Fruit fly (Drosophila melanogaster) whole organism, embryonic: Measurements from ENCODE around the gene sNPF-R.

ENCODE experiments used
- B-H2 ChIP-seq: fragments of 200-800 bp; sonication (Bioruptor generic); optimal IDR thresholded peaks from 2 replicates; lab custom pipeline; 2018; ENCODE audit warnings: missing biosample characterization, mild to moderate bottlenecking, missing genetic modification characterization
- Bgb ChIP-seq: fragments of 200-800 bp; sonication (Bioruptor generic); IDR thresholded peaks from 2 replicates; pipeline ENCODE4 v1.3.6; 2022; ENCODE audit warnings: missing biosample characterization, missing genetic modification characterization; ENCODE audit not compliant: partially characterized antibody
- CG10979 ChIP-seq: fragments of 200-800 bp; sonication (Bioruptor generic); optimal IDR thresholded peaks from 2 replicates; lab custom pipeline; 2018; ENCODE audit warnings: missing biosample characterization, mild to moderate bottlenecking, missing genetic modification characterization, moderate library complexity
- CG11085 ChIP-seq: fragments of 200-800 bp; sonication (Bioruptor generic); IDR thresholded peaks from 2 replicates; pipeline ENCODE4 v1.3.6; 2022; ENCODE audit warnings: missing biosample characterization, missing genetic modification characterization
- CG11560 ChIP-seq: fragments of 200-800 bp; sonication (Bioruptor generic); IDR thresholded peaks from 3 replicates; pipeline ENCODE4 v1.3.6; 2022; ENCODE audit warnings: missing biosample characterization, missing genetic modification characterization
- CG12659 ChIP-seq: fragments of 200-800 bp; sonication (Bioruptor generic); optimal IDR thresholded peaks from 3 replicates; lab custom pipeline; 2017; ENCODE audit warnings: mild to moderate bottlenecking, missing biosample characterization, missing genetic modification reagents, missing genetic modification characterization
- CG13775 ChIP-seq: fragments of 200-800 bp; sonication (Bioruptor generic); optimal IDR thresholded peaks from 3 replicates; lab custom pipeline; 2017; ENCODE audit warnings: missing biosample characterization, mild to moderate bottlenecking, missing genetic modification characterization
- CG1529 ChIP-seq: fragments of 200-800 bp; sonication (Bioruptor generic); optimal IDR thresholded peaks from 3 replicates; lab custom pipeline; 2018; ENCODE audit warnings: missing biosample characterization, missing genetic modification characterization
- CG1647 ChIP-seq: fragments of 200-800 bp; sonication (Bioruptor generic); optimal IDR thresholded peaks from 3 replicates; lab custom pipeline; 2016; ENCODE audit warnings: missing biosample characterization, missing genetic modification characterization
- CG16813 ChIP-seq: fragments of 200-800 bp; sonication (Bioruptor generic); IDR thresholded peaks from 3 replicates; pipeline ENCODE4 v1.3.6; 2022; ENCODE audit warnings: missing biosample characterization, missing genetic modification characterization; ENCODE audit not compliant: partially characterized antibody
- CG18599 ChIP-seq: fragments of 200-800 bp; sonication (Bioruptor generic); optimal IDR thresholded peaks from 3 replicates; lab custom pipeline; 2017; ENCODE audit warnings: missing biosample characterization, missing genetic modification characterization, mild to moderate bottlenecking, moderate library complexity, missing genetic modification reagents
- CG2116 ChIP-seq: fragments of 200-800 bp; sonication (Bioruptor generic); optimal IDR thresholded peaks from 3 replicates; lab custom pipeline; 2018; ENCODE audit warnings: missing biosample characterization, mild to moderate bottlenecking, missing genetic modification characterization
- CG2129 ChIP-seq: fragments of 200-800 bp; sonication (Bioruptor generic); IDR thresholded peaks from 2 replicates; pipeline ENCODE4 v1.3.6; 2022; ENCODE audit warnings: missing biosample characterization, missing genetic modification characterization; ENCODE audit not compliant: partially characterized antibody
- CG32767 ChIP-seq: fragments of 200-800 bp; sonication (Bioruptor generic); IDR thresholded peaks from 2 replicates; pipeline ENCODE4 v1.3.6; 2022; ENCODE audit warnings: missing biosample characterization, missing genetic modification characterization
- CG3281 ChIP-seq: fragments of 200-800 bp; sonication (Bioruptor generic); optimal IDR thresholded peaks from 3 replicates; lab custom pipeline; 2017; ENCODE audit warnings: missing biosample characterization, mild to moderate bottlenecking, missing genetic modification characterization
- CG3995 ChIP-seq: fragments of 200-800 bp; sonication (Bioruptor generic); optimal IDR thresholded peaks from 3 replicates; lab custom pipeline; 2016; ENCODE audit warnings: missing biosample characterization, missing genetic modification characterization
- CG4617 ChIP-seq: fragments of 200-800 bp; sonication (Bioruptor generic); optimal IDR thresholded peaks from 3 replicates; lab custom pipeline; 2016; ENCODE audit warnings: missing biosample characterization, missing genetic modification characterization, borderline replicate concordance
- CG4854 ChIP-seq: fragments of 200-800 bp; sonication (Bioruptor generic); optimal IDR thresholded peaks from 2 replicates; lab custom pipeline; 2016; ENCODE audit warnings: missing biosample characterization, missing genetic modification characterization, inconsistent platforms
- CG6791 ChIP-seq: fragments of 200-800 bp; sonication (Bioruptor generic); IDR thresholded peaks from 3 replicates; pipeline ENCODE4 v1.3.6; 2022; ENCODE audit warnings: missing biosample characterization, missing genetic modification characterization; ENCODE audit not compliant: partially characterized antibody
- Dek ChIP-seq: fragments of 200-800 bp; sonication (Bioruptor generic); optimal IDR thresholded peaks from 3 replicates; lab custom pipeline; 2019; ENCODE audit warnings: missing biosample characterization, mild to moderate bottlenecking, missing genetic modification characterization, moderate library complexity
- Dfd ChIP-seq, 2 experiments: fragments of >200 bp; optimal IDR thresholded peaks; 2 replicates each; lab custom pipeline; 2017; ENCODE audit warnings: missing biosample characterization in 2 of 2, missing genetic modification characterization in 2 of 2
- Doc3 ChIP-seq: fragments of 200-800 bp; sonication (Bioruptor generic); IDR thresholded peaks from 3 replicates; pipeline ENCODE4 v1.3.6; 2022; ENCODE audit warnings: missing biosample characterization, missing genetic modification characterization; ENCODE audit not compliant: partially characterized antibody
- Dp ChIP-seq: fragments of 200-800 bp; sonication (Bioruptor generic); optimal IDR thresholded peaks from 2 replicates; lab custom pipeline; 2018; ENCODE audit warnings: missing biosample characterization, mild to moderate bottlenecking, missing genetic modification characterization, moderate library complexity
- Dref ChIP-seq: fragments of 200-800 bp; sonication (Bioruptor generic); IDR thresholded peaks from 2 replicates; pipeline ENCODE4 v1.3.6; 2022; ENCODE audit warnings: missing biosample characterization, missing genetic modification characterization
- Ets97D ChIP-seq: fragments of 200-800 bp; sonication (Bioruptor generic); optimal IDR thresholded peaks from 3 replicates; lab custom pipeline; 2016; ENCODE audit warnings: missing biosample characterization, missing genetic modification characterization
- HLH4C ChIP-seq: fragments of 200-800 bp; sonication (Bioruptor generic); IDR thresholded peaks from 3 replicates; pipeline ENCODE4 v1.3.6; 2022; ENCODE audit warnings: missing biosample characterization, missing genetic modification characterization; ENCODE audit not compliant: partially characterized antibody
- Hr3 ChIP-seq: fragments of 200-800 bp; sonication (Bioruptor generic); optimal IDR thresholded peaks from 3 replicates; lab custom pipeline; 2016; ENCODE audit warnings: missing biosample characterization, missing genetic modification characterization
- Lhr ChIP-seq: fragments of 200-800 bp; sonication (Bioruptor generic); optimal IDR thresholded peaks from 3 replicates; lab custom pipeline; 2017; ENCODE audit warnings: mild to moderate bottlenecking, missing biosample characterization, missing genetic modification reagents, missing genetic modification characterization
- MBD-R2 ChIP-seq: fragments of 200-800 bp; sonication (Bioruptor generic); IDR thresholded peaks from 2 replicates; pipeline ENCODE4 v1.3.6; 2022; ENCODE audit warnings: missing biosample characterization, missing genetic modification characterization
- PHDP ChIP-seq: fragments of 200-800 bp; sonication (Bioruptor generic); optimal IDR thresholded peaks from 3 replicates; lab custom pipeline; 2018; ENCODE audit warnings: missing biosample characterization, mild to moderate bottlenecking, missing genetic modification characterization, moderate library complexity
- Spps ChIP-seq: fragments of 200-800 bp; sonication (Bioruptor generic); optimal IDR thresholded peaks from 2 replicates; lab custom pipeline; 2018; ENCODE audit warnings: missing biosample characterization, mild to moderate bottlenecking, missing genetic modification characterization
- Sry-δ ChIP-seq: fragments of 200-800 bp; sonication (Bioruptor generic); optimal IDR thresholded peaks from 2 replicates; lab custom pipeline; 2016; ENCODE audit warnings: missing biosample characterization, missing genetic modification characterization
- YL-1 ChIP-seq: fragments of 200-800 bp; sonication (Bioruptor generic); optimal IDR thresholded peaks from 3 replicates; lab custom pipeline; 2017; ENCODE audit warnings: missing biosample characterization, mild to moderate bottlenecking, missing genetic modification characterization
- chinmo ChIP-seq: fragments of 200-800 bp; sonication (Bioruptor generic); IDR thresholded peaks from 4 replicates; pipeline ENCODE4 v1.3.6; 2022; ENCODE audit warnings: missing biosample characterization, missing genetic modification characterization; ENCODE audit not compliant: partially characterized antibody
- crp ChIP-seq, 2 experiments: fragments of 200-800 bp; sonication (Bioruptor generic); optimal IDR thresholded peaks; 2 replicates in 1 of 2; 3 replicates in 1 of 2; lab custom pipeline; 2017; ENCODE audit warnings: missing biosample characterization in 2 of 2, missing genetic modification characterization in 2 of 2, mild to moderate bottlenecking in 1 of 2, moderate library complexity in 1 of 2
- dimm ChIP-seq: fragments of 200-800 bp; sonication (Bioruptor generic); IDR thresholded peaks from 2 replicates; pipeline ENCODE4 v1.3.6; 2022; ENCODE audit warnings: missing biosample characterization, missing genetic modification characterization
- esg ChIP-seq: fragments of 200-800 bp; sonication (Bioruptor generic); conservative IDR thresholded peaks from 2 replicates; pipeline ENCODE4 v1.3.6; 2022; ENCODE audit warnings: missing biosample characterization, missing genetic modification characterization
- hbn ChIP-seq: fragments of 200-800 bp; sonication (Bioruptor generic); IDR thresholded peaks from 2 replicates; pipeline ENCODE4 v1.3.6; 2022; ENCODE audit warnings: missing biosample characterization, missing genetic modification characterization; ENCODE audit not compliant: partially characterized antibody
- lmd ChIP-seq: fragments of 200-800 bp; sonication (Bioruptor generic); IDR thresholded peaks from 2 replicates; pipeline ENCODE4 v1.3.6; 2022; ENCODE audit warnings: missing biosample characterization, missing genetic modification characterization
- maf-S ChIP-seq: fragments of 200-800 bp; sonication (Bioruptor generic); optimal IDR thresholded peaks from 2 replicates; lab custom pipeline; 2016; ENCODE audit warnings: missing biosample characterization, missing genetic modification characterization
- mirr ChIP-seq: fragments of 200-800 bp; sonication (Bioruptor generic); optimal IDR thresholded peaks from 3 replicates; lab custom pipeline; 2018; ENCODE audit warnings: missing biosample characterization, mild to moderate bottlenecking, missing genetic modification characterization
- nerfin-2 ChIP-seq: fragments of 200-800 bp; sonication (Bioruptor generic); IDR thresholded peaks from 2 replicates; pipeline ENCODE4 v1.3.6; 2022; ENCODE audit warnings: missing biosample characterization, missing genetic modification characterization; ENCODE audit not compliant: partially characterized antibody
- p53 ChIP-seq: fragments of 200-800 bp; sonication (Bioruptor generic); optimal IDR thresholded peaks from 2 replicates; lab custom pipeline; 2016; ENCODE audit warnings: missing biosample characterization, missing genetic modification characterization
- run ChIP-seq: fragments of 200-800 bp; sonication (Bioruptor generic); optimal IDR thresholded peaks from 3 replicates; lab custom pipeline; 2018; ENCODE audit warnings: missing biosample characterization, mild to moderate bottlenecking, missing genetic modification characterization
- sna ChIP-seq: fragments of 200-800 bp; sonication (Bioruptor generic); IDR thresholded peaks from 2 replicates; pipeline ENCODE4 v1.3.6; 2022; ENCODE audit warnings: missing biosample characterization, missing genetic modification characterization; ENCODE audit not compliant: partially characterized antibody
- stwl ChIP-seq: fragments of 200-800 bp; sonication (Bioruptor generic); optimal IDR thresholded peaks from 3 replicates; lab custom pipeline; 2018; ENCODE audit warnings: missing biosample characterization, mild to moderate bottlenecking, missing genetic modification characterization, moderate library complexity
- sug ChIP-seq: fragments of 200-800 bp; optimal IDR thresholded peaks from 2 replicates; lab custom pipeline; 2019; ENCODE audit warnings: missing biosample characterization, mild to moderate bottlenecking, missing genetic modification characterization, moderate library complexity
- trem ChIP-seq: fragments of 200-800 bp; optimal IDR thresholded peaks from 3 replicates; lab custom pipeline; 2019; ENCODE audit warnings: missing biosample characterization, mild to moderate bottlenecking, missing genetic modification characterization, moderate library complexity
- unpg ChIP-seq: fragments of 200-800 bp; sonication (Bioruptor generic); optimal IDR thresholded peaks from 3 replicates; lab custom pipeline; 2018; ENCODE audit warnings: missing biosample characterization, mild to moderate bottlenecking, missing genetic modification characterization, moderate library complexity

The sNPF-R gene

DNA sequence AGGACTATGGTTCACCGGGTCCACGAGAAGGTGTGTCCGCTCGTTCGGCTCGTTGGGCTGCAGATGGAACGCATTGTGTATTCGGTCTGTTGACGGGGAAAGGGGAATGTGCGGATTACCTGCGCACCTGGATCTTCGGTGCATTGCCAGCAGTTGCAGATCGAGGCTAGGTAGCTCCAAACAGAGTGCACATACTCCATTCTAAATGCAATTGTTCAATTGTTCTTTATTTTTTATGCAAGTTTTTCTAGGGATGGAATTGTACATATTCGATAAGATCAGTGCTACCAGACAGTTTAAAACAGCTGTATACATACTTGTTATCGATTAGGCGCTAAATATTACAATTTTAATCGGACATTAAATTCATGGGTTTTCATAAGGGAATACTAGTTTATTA, 60.1 kb downstream of the sNPF-R start, which contains the start of gene Lamtor1 (continued):
- TF ChIP-seq CG3995 (GFP tag; lab: Kevin White, UChicago) (no peak), Lhr (GFP tag; lab: Kevin White, UChicago) (peak; percentile 20), CG4617 (GFP tag; lab: Kevin White, UChicago) (peak; percentile 83), p53 (no peak), CG1647 (no peak), Dp (peak; percentile 94), sug (tag; lab: Kevin White, UChicago) (no peak), esg (GFP tag; lab: Robert Waterston, UW) (no peak), CG18599 (no peak), Hr3 (GFP tag; lab: Kevin White, UChicago) (no peak), maf-S (GFP tag; lab: Kevin White, UChicago) (no peak), CG6791 (peak; percentile 14; the same call in 1 of the 3 replicates), hbn (peak; percentile 33; the same call in 1 of the 2 replicates), Dek (tag; lab: Kevin White, UChicago) (no peak), Dfd (GFP tag; optimal IDR thresholded peaks at IDR 0.05; lab: Kevin White, UChicago) (no peak), crp (GFP tag; optimal IDR thresholded peaks at IDR 0.05; lab: Kevin White, UChicago) (peak in 1 of 2 experiments; percentile 80), Spps (tag; lab: Kevin White, UChicago) (no peak), B-H2 (GFP tag; lab: Kevin White, UChicago) (no peak), chinmo (no peak), Doc3 (GFP tag; lab: Robert Waterston, UW) (no peak), stwl (tag; lab: Kevin White, UChicago) (peak; percentile 68), Dref (GFP tag; lab: Robert Waterston, UW) (peak; percentile 90), trem (tag; lab: Kevin White, UChicago) (no peak), CG1529 (GFP tag; lab: Kevin White, UChicago) (no peak), sna (GFP tag; lab: Robert Waterston, UW) (peak; percentile 26; the same call in 1 of the 2 replicates), CG13775 (GFP tag; lab: Kevin White, UChicago) (no peak), HLH4C (GFP tag; lab: Robert Waterston, UW) (peak; percentile 52; the same call in 2 of the 3 replicates), CG3281 (no peak), nerfin-2 (GFP tag; lab: Robert Waterston, UW) (peak; percentile 10; the same call in 1 of the 2 replicates), mirr (no peak), run (tag; lab: Kevin White, UChicago) (no peak), Bgb (GFP tag; lab: Robert Waterston, UW) (peak; percentile 53; the same call in 1 of the 2 replicates), PHDP (tag; lab: Kevin White, UChicago) (no peak), Sry-δ (GFP tag; lab: Kevin White, UChicago) (peak; percentile 83), YL-1 (peak; percentile 13), CG2116 (GFP tag; lab: Kevin White, UChicago) (peak; percentile 53), CG4854 (GFP tag; lab: Kevin White, UChicago) (no peak), CG12659 (no peak), unpg (no peak), CG16813 (GFP tag; lab: Robert Waterston, UW) (peak; percentile 40; the same call in 1 of the 3 replicates), Ets97D (no peak), CG2129 (GFP tag; lab: Robert Waterston, UW) (no peak), CG11085 (no peak), CG11560 (tag; lab: Robert Waterston, UW) (peak; percentile 99), MBD-R2 (peak; percentile 71), CG10979 (tag; lab: Kevin White, UChicago) (no peak), dimm (GFP tag; lab: Robert Waterston, UW) (no peak), CG32767 (GFP tag; lab: Robert Waterston, UW) (no peak), lmd (no peak)
